Fruit fly (Drosophila melanogaster): Measurements from ENCODE around the gene fu.

- no peak for TF ChIP-seq cnc (optimal IDR thresholded peaks at IDR 0.05)
- no peak for TF ChIP-seq pad (GFP tag; optimal IDR thresholded peaks at IDR 0.05)
- no peak for TF ChIP-seq kay (GFP tag; ENCODE audit: borderline replicate concordance)
- TF ChIP-seq bab1 (GFP tag; optimal IDR thresholded peaks at IDR 0.05): no peak
These were observed 27.4 kb downstream of the fu start for dm6 chrX:18684928-18685327.

All from whole organism, adult.